Worm (Caenorhabditis elegans) whole organism, young adult: ENCODE measurements around the gene F26G1.5.

Source experiments
- B0035.1 ChIP-seq: sonication (generic microtip); optimal IDR thresholded peaks from 2 replicates; lab custom pipeline; 2016; ENCODE audit warnings: missing genetic modification characterization, mild to moderate bottlenecking, missing compliant biosample characterization, missing genotype, missing genetic modification reagents
- B0261.1 ChIP-seq: sonication (generic microtip); optimal IDR thresholded peaks from 2 replicates; lab custom pipeline; 2016; ENCODE audit warnings: mild to moderate bottlenecking, missing genetic modification characterization, moderate library complexity, missing compliant biosample characterization
- B0336.3 ChIP-seq: fragments of 200-800 bp; sonication (Bioruptor generic); IDR thresholded peaks from 2 replicates; pipeline ENCODE4 v1.3.6; 2022; ENCODE audit warnings: missing genetic modification characterization, missing compliant biosample characterization
- C06A6.2 ChIP-seq: fragments of 200-800 bp; sonication (Bioruptor generic); conservative IDR thresholded peaks from 2 replicates; pipeline ENCODE4 v1.3.6; 2022; ENCODE audit warnings: missing genetic modification characterization, missing compliant biosample characterization
- C17E4.6 ChIP-seq: fragments of 200-800 bp; sonication (Bioruptor generic); IDR thresholded peaks from 2 replicates; pipeline ENCODE4 v1.3.6; 2022; ENCODE audit warnings: missing genetic modification reagents, missing genetic modification characterization, missing compliant biosample characterization
- F10E7.11 ChIP-seq: sonication (generic microtip); optimal IDR thresholded peaks from 2 replicates; lab custom pipeline; 2017; ENCODE audit warnings: mild to moderate bottlenecking, missing genetic modification characterization, moderate library complexity, missing compliant biosample characterization
- F22D6.2 ChIP-seq: sonication (generic microtip); optimal IDR thresholded peaks from 2 replicates; lab custom pipeline; 2016; ENCODE audit warnings: mild to moderate bottlenecking, missing genetic modification characterization, missing compliant biosample characterization
- F33H1.4 ChIP-seq: fragments of 200-800 bp; sonication (Bioruptor generic); IDR thresholded peaks from 2 replicates; pipeline ENCODE4 v1.3.6; 2022; ENCODE audit warnings: missing genetic modification reagents, missing genetic modification characterization, missing compliant biosample characterization
- F37B4.10 ChIP-seq: fragments of 200-800 bp; sonication (Bioruptor generic); IDR thresholded peaks from 2 replicates; pipeline ENCODE4 v1.3.6; 2022; ENCODE audit warnings: missing genetic modification characterization, missing compliant biosample characterization
- F39B2.1 ChIP-seq: fragments of 200-800 bp; sonication (Bioruptor generic); IDR thresholded peaks from 2 replicates; pipeline ENCODE4 v1.3.6; 2022; ENCODE audit warnings: missing genetic modification reagents, missing genetic modification characterization, missing compliant biosample characterization
- F49E8.2 ChIP-seq: sonication (generic microtip); optimal IDR thresholded peaks from 3 replicates; lab custom pipeline; 2017; ENCODE audit warnings: missing genetic modification characterization, mild to moderate bottlenecking, missing compliant biosample characterization, antibody characterized with exemption, moderate library complexity; ENCODE audit not compliant: insufficient read depth
- F52B5.7 ChIP-seq: sonication (generic microtip); optimal IDR thresholded peaks from 2 replicates; lab custom pipeline; 2016; ENCODE audit warnings: mild to moderate bottlenecking, missing genetic modification characterization, missing compliant biosample characterization
- T26A5.8 ChIP-seq: sonication (generic microtip); optimal IDR thresholded peaks from 2 replicates; lab custom pipeline; 2016; ENCODE audit warnings: missing genetic modification characterization, missing compliant biosample characterization
- Y53G8AR.9 ChIP-seq: fragments of 200-800 bp; sonication (Bioruptor generic); conservative IDR thresholded peaks from 2 replicates; pipeline ENCODE4 v1.3.6; 2022; ENCODE audit warnings: missing genetic modification reagents, missing genetic modification characterization, missing compliant biosample characterization
- Y95B8A.8 ChIP-seq: fragments of 200-800 bp; sonication (Bioruptor generic); IDR thresholded peaks from 2 replicates; pipeline ENCODE4 v1.3.6; 2022; ENCODE audit warnings: missing genetic modification reagents, missing genetic modification characterization, missing compliant biosample characterization
- attf-5 ChIP-seq: fragments of 200-800 bp; sonication (Bioruptor generic); optimal IDR thresholded peaks from 2 replicates; lab custom pipeline; 2018; ENCODE audit warnings: mild to moderate bottlenecking, missing genetic modification characterization, missing compliant biosample characterization
- ceh-40 ChIP-seq: fragments of 200-800 bp; sonication (Bioruptor generic); IDR thresholded peaks from 2 replicates; pipeline ENCODE4 v1.3.6; 2022; ENCODE audit warnings: missing genetic modification characterization, missing compliant biosample characterization
- ceh-91 ChIP-seq: fragments of 200-800 bp; sonication (Bioruptor generic); IDR thresholded peaks from 2 replicates; pipeline ENCODE4 v1.3.6; 2022; ENCODE audit warnings: missing genetic modification reagents, missing genetic modification characterization, missing compliant biosample characterization
- egl-44 ChIP-seq: fragments of 200-800 bp; sonication (Bioruptor generic); IDR thresholded peaks from 2 replicates; pipeline ENCODE4 v1.3.6; 2022; ENCODE audit warnings: missing genetic modification reagents, missing genetic modification characterization, missing compliant biosample characterization
- egrh-3 ChIP-seq: fragments of 200-800 bp; sonication (Bioruptor generic); IDR thresholded peaks from 2 replicates; pipeline ENCODE4 v1.3.6; 2022; ENCODE audit warnings: missing genetic modification reagents, missing genetic modification characterization, missing compliant biosample characterization
- ets-4 ChIP-seq: fragments of 200-800 bp; sonication (Bioruptor generic); optimal IDR thresholded peaks from 2 replicates; lab custom pipeline; 2018; ENCODE audit warnings: mild to moderate bottlenecking, missing genetic modification characterization, missing compliant biosample characterization
- hlh-12 ChIP-seq: sonication (generic microtip); optimal IDR thresholded peaks from 2 replicates; lab custom pipeline; 2016; ENCODE audit warnings: missing genetic modification characterization, missing compliant biosample characterization
- hrde-1 ChIP-seq: sonication (generic microtip); optimal IDR thresholded peaks from 2 replicates; lab custom pipeline; 2016; ENCODE audit warnings: missing genetic modification characterization, mild to moderate bottlenecking, missing compliant biosample characterization, moderate library complexity, missing genotype, missing genetic modification reagents, borderline replicate concordance
- let-526 ChIP-seq: fragments of 200-800 bp; sonication (Bioruptor generic); IDR thresholded peaks from 2 replicates; pipeline ENCODE4 v1.3.6; 2022; ENCODE audit warnings: missing genetic modification reagents, missing genetic modification characterization, missing compliant biosample characterization
- lin-26 ChIP-seq: fragments of 200-800 bp; sonication (Bioruptor generic); IDR thresholded peaks from 2 replicates; pipeline ENCODE4 v1.3.6; 2022; ENCODE audit warnings: missing genetic modification reagents, missing genetic modification characterization, missing compliant biosample characterization
- madf-3 ChIP-seq: fragments of 200-800 bp; sonication (Bioruptor generic); IDR thresholded peaks from 2 replicates; pipeline ENCODE4 v1.3.6; 2022; ENCODE audit warnings: missing genetic modification reagents, missing genetic modification characterization, missing compliant biosample characterization
- madf-8 ChIP-seq: fragments of 200-800 bp; sonication (Bioruptor generic); conservative IDR thresholded peaks from 2 replicates; pipeline ENCODE4 v1.3.6; 2022; ENCODE audit warnings: missing genetic modification reagents, missing genetic modification characterization, missing compliant biosample characterization
- nfya-1 ChIP-seq: sonication (generic microtip); optimal IDR thresholded peaks from 2 replicates; lab custom pipeline; 2017; ENCODE audit warnings: antibody characterized with exemption, missing compliant biosample characterization, missing genetic modification characterization, borderline replicate concordance; ENCODE audit not compliant: insufficient read depth
- nfya-2 ChIP-seq: fragments of 200-800 bp; sonication (Bioruptor generic); IDR thresholded peaks from 2 replicates; pipeline ENCODE4 v1.3.6; 2022; ENCODE audit warnings: missing genetic modification reagents, missing genetic modification characterization, missing compliant biosample characterization
- nfyb-1 ChIP-seq: fragments of 200-800 bp; sonication (Bioruptor generic); IDR thresholded peaks from 2 replicates; pipeline ENCODE4 v1.3.6; 2022; ENCODE audit warnings: missing genetic modification reagents, missing genetic modification characterization, missing compliant biosample characterization
- nhr-179 ChIP-seq: sonication (generic microtip); optimal IDR thresholded peaks from 2 replicates; lab custom pipeline; 2016; ENCODE audit warnings: mild to moderate bottlenecking, missing genetic modification characterization, missing compliant biosample characterization
- repo-1 ChIP-seq: sonication (generic microtip); optimal IDR thresholded peaks from 2 replicates; lab custom pipeline; 2017; ENCODE audit warnings: mild to moderate bottlenecking, missing genetic modification characterization, missing compliant biosample characterization
- rpc-1 ChIP-seq, 2 experiments: fragments of 150-350 bp in 1 of 2; sonication (generic microtip) in 1 of 2; optimal IDR thresholded peaks; 2 replicates each; lab custom pipeline; 2014 to 2018; ENCODE audit warnings: missing biosample characterization in 1 of 2, missing genetic modification characterization in 1 of 2, missing genetic modification reagents in 1 of 2, missing genotype in 1 of 2
- snpc-4 ChIP-seq, 5 experiments: fragments of 150-350 bp in 1 of 5; sonication (generic microtip) in 4 of 5; optimal IDR thresholded peaks; 2 replicates each; lab custom pipeline; 2014 to 2018; ENCODE audit warnings: missing genetic modification characterization in 5 of 5, missing biosample characterization in 3 of 5, antibody characterized with exemption in 2 of 5, mild to moderate bottlenecking in 2 of 5, missing compliant biosample characterization in 2 of 5, missing genotype in 2 of 5, moderate library complexity in 2 of 5, missing genetic modification reagents in 1 of 5
- sptf-2 ChIP-seq: fragments of 200-800 bp; sonication (Bioruptor generic); optimal IDR thresholded peaks from 2 replicates; lab custom pipeline; 2018; ENCODE audit warnings: mild to moderate bottlenecking, missing genetic modification characterization, missing compliant biosample characterization
- unc-130 ChIP-seq: sonication (generic microtip); optimal IDR thresholded peaks from 2 replicates; lab custom pipeline; 2016; ENCODE audit warnings: missing genetic modification reagents, missing genetic modification characterization, missing compliant biosample characterization
- unc-62 ChIP-seq: fragments of 150-350 bp; optimal IDR thresholded peaks from 2 replicates; lab custom pipeline; 2014; ENCODE audit warnings: missing biosample characterization, missing genetic modification reagents, missing genetic modification characterization
- zim-3 ChIP-seq: sonication (generic microtip); optimal IDR thresholded peaks from 2 replicates; lab custom pipeline; 2017; ENCODE audit warnings: mild to moderate bottlenecking, missing genetic modification characterization, moderate library complexity, missing compliant biosample characterization
- ztf-22 ChIP-seq: fragments of 200-800 bp; sonication (Bioruptor generic); optimal IDR thresholded peaks from 2 replicates; lab custom pipeline; 2018; ENCODE audit warnings: mild to moderate bottlenecking, missing genetic modification characterization, moderate library complexity, missing compliant biosample characterization
- ztf-25 ChIP-seq: fragments of 200-800 bp; sonication (Bioruptor generic); IDR thresholded peaks from 2 replicates; pipeline ENCODE4 v1.3.6; 2022; ENCODE audit warnings: missing genetic modification reagents, missing genetic modification characterization, missing compliant biosample characterization
- ztf-26 ChIP-seq: sonication (generic microtip); optimal IDR thresholded peaks from 2 replicates; lab custom pipeline; 2017; ENCODE audit warnings: missing genetic modification characterization, missing compliant biosample characterization
- ztf-28 ChIP-seq: fragments of 200-800 bp; sonication (Bioruptor generic); IDR thresholded peaks from 2 replicates; pipeline ENCODE4 v1.3.6; 2022; ENCODE audit warnings: missing genetic modification reagents, missing genetic modification characterization, missing compliant biosample characterization
- ztf-3 ChIP-seq: fragments of 200-800 bp; sonication (Bioruptor generic); optimal IDR thresholded peaks from 2 replicates; lab custom pipeline; 2018; ENCODE audit warnings: mild to moderate bottlenecking, missing genetic modification characterization, missing compliant biosample characterization
- ztf-6 ChIP-seq: fragments of 200-800 bp; sonication (Bioruptor generic); IDR thresholded peaks from 2 replicates; pipeline ENCODE4 v1.3.6; 2022; ENCODE audit warnings: missing genetic modification reagents, missing genetic modification characterization, missing compliant biosample characterization

Gene F26G1.5

ce11 chrII:4800524-4800923 lies 29.3 kb upstream of the F26G1.5 start:
- no peak for TF ChIP-seq ztf-25 (GFP tag; lab: Robert Waterston, UW)
- TF ChIP-seq F10E7.11 (tag; lab: Kevin White, UChicago): no peak
- no peak for TF ChIP-seq ztf-3 (GFP tag; lab: Kevin White, UChicago)
- no peak for TF ChIP-seq F52B5.7 (tag; lab: Kevin White, UChicago)
- no peak for TF ChIP-seq Y95B8A.8
- TF ChIP-seq sptf-2 (GFP tag; lab: Kevin White, UChicago): no peak
- no peak for TF ChIP-seq zim-3 (tag; lab: Kevin White, UChicago)
- no peak for TF ChIP-seq lin-26 (GFP tag; lab: Robert Waterston, UW)
- no peak for TF ChIP-seq F37B4.10 (GFP tag; lab: Robert Waterston, UW)
- no peak for TF ChIP-seq hrde-1 (tag; lab: Kevin White, UChicago)
- no peak for TF ChIP-seq unc-130 (GFP tag; lab: Kevin White, UChicago)
- TF ChIP-seq B0035.1 (tag; lab: Kevin White, UChicago): no peak
- TF ChIP-seq nfyb-1 (GFP tag; lab: Robert Waterston, UW): no peak
- no peak for TF ChIP-seq F33H1.4 (GFP tag; lab: Robert Waterston, UW)
- TF ChIP-seq madf-8: no peak
- no peak for TF ChIP-seq nfya-1 (tag; lab: Kevin White, UChicago)

- TF ChIP-seq unc-62 (GFP tag; lab: Kevin White, UChicago): no peak
- TF ChIP-seq C06A6.2 (GFP tag; lab: Robert Waterston, UW): no peak
- no peak for TF ChIP-seq F39B2.1 (GFP tag; lab: Robert Waterston, UW)
- TF ChIP-seq ets-4 (GFP tag; lab: Kevin White, UChicago): no peak
- no peak for TF ChIP-seq rpc-1 (optimal IDR thresholded peaks at IDR 0.05; lab: Kevin White, UChicago)
- no peak for TF ChIP-seq rpc-1 (tag; optimal IDR thresholded peaks at IDR 0.05; lab: Kevin White, UChicago)
- TF ChIP-seq B0336.3 (GFP tag; lab: Robert Waterston, UW): no peak
- no peak for TF ChIP-seq egrh-3 (GFP tag; lab: Robert Waterston, UW)
- no peak for TF ChIP-seq Y53G8AR.9 (GFP tag; lab: Robert Waterston, UW)
- TF ChIP-seq nfya-2 (GFP tag; lab: Robert Waterston, UW): no peak
- TF ChIP-seq ztf-6 (GFP tag; lab: Robert Waterston, UW): no peak
- no peak for TF ChIP-seq madf-3 (GFP tag; lab: Robert Waterston, UW)
- TF ChIP-seq ceh-40 (GFP tag; lab: Robert Waterston, UW): no peak
- no peak for TF ChIP-seq B0261.1 (tag; lab: Kevin White, UChicago)
- no peak for TF ChIP-seq F49E8.2 (tag; lab: Kevin White, UChicago)
Observed at ce11 chrII:4797071-4797470, 25.9 kb upstream of the F26G1.5 start, which contains the start of gene C33F10.14. C33F10.14 (plus strand) TSS chrII:4797371.

- TF ChIP-seq hlh-12 (tag; lab: Kevin White, UChicago): no peak
- TF ChIP-seq let-526 (GFP tag; lab: Robert Waterston, UW): no peak
- no peak for TF ChIP-seq C17E4.6 (GFP tag; lab: Robert Waterston, UW)
- TF ChIP-seq ztf-22 (GFP tag; lab: Kevin White, UChicago): no peak
- TF ChIP-seq ztf-26 (tag; lab: Kevin White, UChicago): no peak
- TF ChIP-seq rpc-1 (optimal IDR thresholded peaks at IDR 0.05; lab: Kevin White, UChicago): no peak
- TF ChIP-seq rpc-1 (tag; optimal IDR thresholded peaks at IDR 0.05; lab: Kevin White, UChicago): no peak
- no peak for TF ChIP-seq ceh-91
- no peak for TF ChIP-seq egl-44 (GFP tag; lab: Robert Waterston, UW)
- no peak for TF ChIP-seq F22D6.2
- no peak for TF ChIP-seq nhr-179 (tag; lab: Kevin White, UChicago)
- no peak for TF ChIP-seq T26A5.8 (tag; lab: Kevin White, UChicago)
- TF ChIP-seq snpc-4 (GFP tag; optimal IDR thresholded peaks at IDR 0.05; lab: Kevin White, UChicago): no peak
- no peak for TF ChIP-seq snpc-4 (tag; optimal IDR thresholded peaks at IDR 0.05; lab: Kevin White, UChicago)
- no peak for TF ChIP-seq attf-5
- no peak for TF ChIP-seq madf-3 (GFP tag; lab: Robert Waterston, UW)
- no peak for TF ChIP-seq repo-1 (tag; lab: Kevin White, UChicago)
- no peak for TF ChIP-seq F10E7.11 (tag; lab: Kevin White, UChicago)
- TF ChIP-seq ztf-28 (GFP tag; lab: Robert Waterston, UW): no peak
Observed at ce11 chrII:4795461-4795860, 24.3 kb upstream of the F26G1.5 start, which contains the start of gene C33F10.4. C33F10.4 (plus strand) TSS chrII:4795761.
